Worm (Caenorhabditis elegans): ENCODE measurements around the gene R13D7.2.

The R13D7.2 gene

DNA sequence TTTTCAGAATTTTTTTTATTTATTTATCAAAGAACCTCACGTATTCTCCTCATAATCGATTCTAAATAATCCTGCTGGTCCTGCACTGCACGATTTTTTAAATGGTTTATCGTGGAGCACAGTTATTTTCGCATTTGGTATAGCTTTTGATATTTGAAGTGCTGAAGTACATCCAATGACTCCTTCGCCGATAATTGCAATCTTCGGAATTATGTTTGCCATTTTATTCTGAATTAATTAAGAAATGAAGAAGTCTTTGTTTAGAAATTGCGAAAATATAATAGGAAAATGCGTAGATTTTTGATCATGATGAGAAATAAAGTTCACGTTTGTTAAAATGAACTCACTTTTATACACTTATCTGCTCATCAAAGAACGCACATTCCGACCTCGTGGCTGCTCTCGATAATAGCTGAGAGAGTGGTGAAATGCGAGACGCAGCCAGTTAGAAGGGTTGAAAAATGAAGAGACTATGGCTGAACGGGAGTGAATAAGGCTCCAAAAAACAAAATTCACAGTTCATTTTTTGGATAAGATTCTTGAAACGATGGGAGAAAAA is 25.2 kb downstream of the R13D7.2 start (continued):
- TF ChIP-seq tbx-9 (tag; optimal IDR thresholded peaks at IDR 0.05; ENCODE audit: borderline replicate concordance): no peak
- peak; percentile 46 for TF ChIP-seq tbp1 (GFP tag; optimal IDR thresholded peaks at IDR 0.05)
- TF ChIP-seq nfya-2 (GFP tag; IDR thresholded peaks at IDR 0.05): no peak
- 0 out of 2 replicates have a peak, but pooled peaks have one; percentile 30 for TF ChIP-seq K11D2.4 (GFP tag; IDR thresholded peaks at IDR 0.05)
- TF ChIP-seq K12H6.12 (tag; optimal IDR thresholded peaks at IDR 0.05): peak; percentile 50
- TF ChIP-seq ceh-27 (GFP tag; optimal IDR thresholded peaks at IDR 0.05): peak; percentile 52
- no peak for TF ChIP-seq ceh-40 (GFP tag; IDR thresholded peaks at IDR 0.05)
- no peak for TF ChIP-seq hlh-26 (GFP tag; conservative IDR thresholded peaks at IDR 0.05)
- TF ChIP-seq lin-35 (GFP tag; optimal IDR thresholded peaks at IDR 0.05): no peak
- peak; percentile 13 for TF ChIP-seq tlf-1 (GFP tag; optimal IDR thresholded peaks at IDR 0.05)
- TF ChIP-seq cebp-1 (GFP tag; IDR thresholded peaks at IDR 0.05): no peak
- TF ChIP-seq cebp-1 (tag; optimal IDR thresholded peaks at IDR 0.05): peak; percentile 52
- no peak for TF ChIP-seq nhr-120 (GFP tag; IDR thresholded peaks at IDR 0.05)
- TF ChIP-seq somi-1 (GFP tag; optimal IDR thresholded peaks at IDR 0.05): peak; percentile 50
- TF ChIP-seq ztf-28 (GFP tag; IDR thresholded peaks at IDR 0.05): no peak
- no peak for TF ChIP-seq egl-18 (GFP tag; IDR thresholded peaks at IDR 0.05)
- peak; percentile 67 for TF ChIP-seq ama-1 (optimal IDR thresholded peaks at IDR 0.05)
- no peak for TF ChIP-seq ama-1 (GFP tag; optimal IDR thresholded peaks at IDR 0.05)

DNA sequence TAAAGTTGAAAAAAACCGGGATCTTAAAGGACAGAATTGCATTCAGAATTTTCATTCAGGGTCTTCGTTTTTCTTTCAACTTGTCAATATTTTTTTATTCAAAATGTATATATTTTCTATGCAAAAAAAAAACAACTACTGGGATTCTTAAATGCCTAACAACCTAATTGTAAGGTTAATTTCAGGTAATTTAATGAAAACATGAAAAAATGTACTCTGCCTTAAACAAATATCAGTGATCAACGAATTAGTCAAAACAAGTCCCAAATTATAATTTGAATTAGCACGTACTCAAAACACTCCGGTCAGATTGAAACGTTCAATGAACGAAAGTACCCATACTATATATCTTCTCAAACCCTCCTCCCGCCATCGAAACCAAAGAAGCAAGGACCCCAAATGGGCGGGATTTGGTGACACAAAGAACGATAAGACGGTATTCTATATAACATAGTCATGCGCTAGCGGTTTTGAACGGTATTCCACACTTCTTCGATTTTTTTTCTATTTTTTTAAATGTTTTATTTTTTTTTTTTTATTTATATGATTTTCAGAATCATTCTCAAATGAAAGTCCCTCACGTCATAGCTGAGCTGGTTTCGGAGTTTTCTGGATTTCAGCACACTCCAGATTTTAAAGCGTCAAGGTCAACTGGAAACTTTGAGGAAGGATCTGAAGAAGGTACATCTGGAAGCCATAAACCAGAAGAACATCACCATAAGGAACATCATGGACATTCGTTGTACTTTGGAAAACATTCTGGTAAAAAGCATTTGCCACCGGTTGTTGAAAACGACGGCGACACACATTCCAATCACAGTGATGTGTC is 25.9 kb downstream of the R13D7.2 start, which contains the start of the genes ddo-2 and F25E5.8:
TSS of gene ddo-2 (minus strand) at position 330 of the 829 bp plus-strand sequence.
TSS of gene F25E5.8 (plus strand) at position 555 of the 829 bp plus-strand sequence.
- TF ChIP-seq snpc-3.4 (tag; optimal IDR thresholded peaks at IDR 0.05) (no peak), ceh-58 (GFP tag; IDR thresholded peaks at IDR 0.05) (no peak), ama-1 (optimal IDR thresholded peaks at IDR 0.05) (peak; percentile 71), ama-1 (GFP tag; optimal IDR thresholded peaks at IDR 0.05) (no peak), lin-26 (GFP tag; IDR thresholded peaks at IDR 0.05) (0 out of 2 replicates have a peak, but pooled peaks have one; percentile 18), nfyb-1 (GFP tag; IDR thresholded peaks at IDR 0.05) (0 out of 2 replicates have a peak, but pooled peaks have one; percentile 15), F52B5.7 (tag; optimal IDR thresholded peaks at IDR 0.05) (no peak), mxl-1 (tag; optimal IDR thresholded peaks at IDR 0.05) (no peak), madf-3 (GFP tag; IDR thresholded peaks at IDR 0.05) (no peak)

- TF ChIP-seq snpc-1.1 (tag; optimal IDR thresholded peaks at IDR 0.05; ENCODE audit: insufficient read depth): no peak
- TF ChIP-seq Y53G8AR.9 (GFP tag; conservative IDR thresholded peaks at IDR 0.05): 0 out of 2 replicates have a peak, but pooled peaks have one; percentile 25
Measured at ce11 chrV:7436509-7436908, 26.8 kb downstream of the R13D7.2 start.

ce11 chrV:7436911-7437310 is 27.2 kb downstream of the R13D7.2 start:
- TF ChIP-seq ama-1 (optimal IDR thresholded peaks at IDR 0.05) (peak; percentile 74), ama-1 (GFP tag; optimal IDR thresholded peaks at IDR 0.05) (no peak), Y53G8AR.9 (GFP tag; conservative IDR thresholded peaks at IDR 0.05) (peak; percentile 34; the same call in 1 of the 2 replicates), Y56A3A.18 (GFP tag; IDR thresholded peaks at IDR 0.05) (no peak), die-1 (tag; optimal IDR thresholded peaks at IDR 0.05) (peak; percentile 19), fkh-3 (tag; optimal IDR thresholded peaks at IDR 0.05) (peak; percentile 12), K11D2.4 (GFP tag; IDR thresholded peaks at IDR 0.05) (no peak), Y53F4B.3 (GFP tag; IDR thresholded peaks at IDR 0.05) (no peak), bed-1 (GFP tag; IDR thresholded peaks at IDR 0.05) (no peak), chd-7 (tag; optimal IDR thresholded peaks at IDR 0.05) (peak; percentile 32), sptf-2 (GFP tag; optimal IDR thresholded peaks at IDR 0.05) (no peak), snpc-1.1 (tag; optimal IDR thresholded peaks at IDR 0.05; ENCODE audit: insufficient read depth) (no peak), egl-44 (GFP tag; IDR thresholded peaks at IDR 0.05) (no peak), B0261.1 (tag; optimal IDR thresholded peaks at IDR 0.05) (no peak), efl-1 (GFP tag; optimal IDR thresholded peaks at IDR 0.05) (no peak), T26A5.8 (tag; optimal IDR thresholded peaks at IDR 0.05) (no peak), madf-3 (GFP tag; IDR thresholded peaks at IDR 0.05) (0 out of 2 replicates have a peak, but pooled peaks have one; percentile 24), lin-26 (GFP tag; IDR thresholded peaks at IDR 0.05) (peak; percentile 9; the same call in 1 of the 2 replicates), somi-1 (GFP tag; optimal IDR thresholded peaks at IDR 0.05) (peak; percentile 4), mel-28 (tag; optimal IDR thresholded peaks at IDR 0.05; ENCODE audit: borderline replicate concordance) (no peak), nhr-27 (tag; optimal IDR thresholded peaks at IDR 0.05) (no peak), T07F8.4 (tag; optimal IDR thresholded peaks at IDR 0.05) (no peak)

Data from whole organism, young adult.